Worm (Caenorhabditis elegans) whole organism, L1 larva: ENCODE measurements around the gene F59B1.2.

Experiments used
- aly-2 ChIP-seq: fragments of 150-350 bp; optimal IDR thresholded peaks from 2 replicates; lab custom pipeline; 2014; ENCODE audit warnings: missing biosample characterization, missing genetic modification characterization
- dpl-1 ChIP-seq, 3 experiments: fragments of 150-350 bp in 2 of 3; sonication (generic microtip) in 1 of 3; optimal IDR thresholded peaks; 2 replicates each; lab custom pipeline; 2014 to 2017; ENCODE audit warnings: missing biosample characterization in 3 of 3, missing genetic modification characterization in 3 of 3, missing genetic modification reagents in 3 of 3
- nhr-12 ChIP-seq: sonication (generic microtip); optimal IDR thresholded peaks from 2 replicates; lab custom pipeline; 2017; ENCODE audit warnings: missing biosample characterization, missing genetic modification characterization
- nhr-237 ChIP-seq: fragments of 150-350 bp; optimal IDR thresholded peaks from 2 replicates; lab custom pipeline; 2014; ENCODE audit warnings: missing biosample characterization, missing genetic modification characterization
- nhr-28 ChIP-seq: fragments of 150-350 bp; optimal IDR thresholded peaks from 2 replicates; lab custom pipeline; 2014; ENCODE audit warnings: missing biosample characterization, missing genetic modification characterization
- sox-4 ChIP-seq: sonication (generic microtip); optimal IDR thresholded peaks from 2 replicates; lab custom pipeline; 2016; ENCODE audit warnings: missing genetic modification characterization, missing compliant biosample characterization
- ztf-11 ChIP-seq, 2 experiments: sonication (generic microtip); optimal IDR thresholded peaks; 2 replicates each; lab custom pipeline; 2016 to 2017; ENCODE audit warnings: missing genetic modification characterization in 2 of 2, missing biosample characterization in 1 of 2, missing compliant biosample characterization in 1 of 2

ce11 chrV:3588223-3588622 is 44.9 kb upstream of the F59B1.2 start:
- TF ChIP-seq ztf-11 (tag; optimal IDR thresholded peaks at IDR 0.05; lab: Kevin White, UChicago), result no peak
- no peak for TF ChIP-seq sox-4
- no peak for TF ChIP-seq nhr-12
- no peak for TF ChIP-seq aly-2 (tag; lab: Kevin White, UChicago)
- no peak for TF ChIP-seq nhr-28 (tag; lab: Kevin White, UChicago)
- no peak for TF ChIP-seq nhr-237
- TF ChIP-seq dpl-1 (GFP tag; optimal IDR thresholded peaks at IDR 0.05; lab: Kevin White, UChicago), result no peak
